Fruit fly (Drosophila melanogaster) whole organism, prepupa: Measurements from ENCODE around the gene Adss.

Experiments
- CG11294 ChIP-seq: fragments of 200-800 bp; sonication (Bioruptor generic); IDR thresholded peaks from 2 replicates; pipeline ENCODE4 v1.3.6; 2022; ENCODE audit warnings: missing biosample characterization, missing genetic modification characterization
- CG11762 ChIP-seq: fragments of 200-800 bp; sonication (Bioruptor generic); optimal IDR thresholded peaks from 3 replicates; lab custom pipeline; 2016; ENCODE audit warnings: missing biosample characterization, missing genetic modification characterization; ENCODE audit not compliant: insufficient read depth
- CG11902 ChIP-seq: fragments of 200-800 bp; sonication (Bioruptor generic); optimal IDR thresholded peaks from 3 replicates; lab custom pipeline; 2016; ENCODE audit warnings: missing biosample characterization, missing genetic modification characterization
- CG16779 ChIP-seq: fragments of 200-800 bp; sonication (Bioruptor generic); optimal IDR thresholded peaks from 3 replicates; lab custom pipeline; 2017; ENCODE audit warnings: missing biosample characterization, mild to moderate bottlenecking, missing genetic modification characterization
- CG3032 ChIP-seq: fragments of 200-800 bp; optimal IDR thresholded peaks from 2 replicates; lab custom pipeline; 2019; ENCODE audit warnings: missing biosample characterization, mild to moderate bottlenecking, missing genetic modification characterization, moderate library complexity
- CG34406 ChIP-seq: fragments of 200-800 bp; sonication (Bioruptor generic); optimal IDR thresholded peaks from 3 replicates; lab custom pipeline; 2016; ENCODE audit warnings: missing biosample characterization, missing genetic modification characterization
- CG6276 ChIP-seq: fragments of 200-800 bp; sonication (Bioruptor generic); optimal IDR thresholded peaks from 2 replicates; lab custom pipeline; 2017; ENCODE audit warnings: missing biosample characterization, mild to moderate bottlenecking, missing genetic modification characterization
- CG6792 ChIP-seq: fragments of 200-800 bp; sonication (Bioruptor generic); optimal IDR thresholded peaks from 3 replicates; lab custom pipeline; 2016; ENCODE audit warnings: missing biosample characterization, missing genetic modification characterization
- CG6854 ChIP-seq: fragments of 200-800 bp; sonication (Bioruptor generic); optimal IDR thresholded peaks from 2 replicates; lab custom pipeline; 2017; ENCODE audit warnings: missing biosample characterization, mild to moderate bottlenecking, missing genetic modification characterization
- CG8119 ChIP-seq: fragments of 200-800 bp; sonication (Bioruptor generic); IDR thresholded peaks from 3 replicates; pipeline ENCODE4 v1.3.6; 2022; ENCODE audit warnings: missing biosample characterization, missing genetic modification characterization
- CG8319 ChIP-seq: fragments of 200-800 bp; sonication (Bioruptor generic); optimal IDR thresholded peaks from 3 replicates; lab custom pipeline; 2016; ENCODE audit warnings: missing biosample characterization, missing genetic modification characterization
- CG8632 ChIP-seq: fragments of 200-800 bp; sonication (Bioruptor generic); optimal IDR thresholded peaks from 3 replicates; lab custom pipeline; 2016; ENCODE audit warnings: missing biosample characterization, missing genetic modification characterization
- Eip78C ChIP-seq: fragments of 200-800 bp; sonication (Bioruptor generic); peaks from one replicate; lab custom pipeline; 2016; ENCODE audit warnings: missing biosample characterization, missing genetic modification characterization
- Eip93F ChIP-seq: fragments of 200-800 bp; sonication (Bioruptor generic); optimal IDR thresholded peaks from 2 replicates; lab custom pipeline; 2016; ENCODE audit warnings: missing biosample characterization, mild to moderate bottlenecking, missing genetic modification characterization
- Lpt ChIP-seq: fragments of 200-800 bp; sonication (Bioruptor generic); optimal IDR thresholded peaks from 3 replicates; lab custom pipeline; 2016; ENCODE audit warnings: missing biosample characterization, missing genetic modification characterization
- OdsH ChIP-seq: fragments of 200-800 bp; sonication (Bioruptor generic); optimal IDR thresholded peaks from 3 replicates; lab custom pipeline; 2016; ENCODE audit warnings: missing biosample characterization, missing genetic modification characterization
- Smox ChIP-seq: fragments of 200-800 bp; sonication (Bioruptor generic); optimal IDR thresholded peaks from 3 replicates; lab custom pipeline; 2016; ENCODE audit warnings: missing biosample characterization, missing genetic modification characterization
- achi ChIP-seq: fragments of 200-800 bp; sonication (Bioruptor generic); optimal IDR thresholded peaks from 3 replicates; lab custom pipeline; 2016; ENCODE audit warnings: missing biosample characterization, missing genetic modification characterization
- acj6 ChIP-seq: fragments of 200-800 bp; sonication (Bioruptor generic); optimal IDR thresholded peaks from 3 replicates; lab custom pipeline; 2016; ENCODE audit warnings: missing biosample characterization, missing genetic modification characterization
- dac ChIP-seq: fragments of 200-800 bp; sonication (Bioruptor generic); optimal IDR thresholded peaks from 2 replicates; lab custom pipeline; 2017; ENCODE audit warnings: missing biosample characterization, mild to moderate bottlenecking, missing genetic modification characterization
- eg ChIP-seq: fragments of 200-800 bp; sonication (Bioruptor generic); IDR thresholded peaks from 3 replicates; pipeline ENCODE4 v1.3.6; 2022; ENCODE audit warnings: missing biosample characterization, missing genetic modification characterization
- esn ChIP-seq: fragments of 200-800 bp; sonication (Bioruptor generic); optimal IDR thresholded peaks from 2 replicates; lab custom pipeline; 2016; ENCODE audit warnings: missing biosample characterization, mild to moderate bottlenecking, missing genetic modification characterization, moderate library complexity
- fd85E ChIP-seq: fragments of 200-800 bp; sonication (Bioruptor generic); optimal IDR thresholded peaks from 3 replicates; lab custom pipeline; 2016; ENCODE audit warnings: missing biosample characterization, missing genetic modification characterization
- fkh ChIP-seq: fragments of 200-800 bp; sonication (Bioruptor generic); optimal IDR thresholded peaks from 3 replicates; lab custom pipeline; 2017; ENCODE audit warnings: missing biosample characterization, mild to moderate bottlenecking, missing genetic modification characterization, moderate library complexity
- net ChIP-seq: fragments of 200-800 bp; sonication (Bioruptor generic); optimal IDR thresholded peaks from 3 replicates; lab custom pipeline; 2016; ENCODE audit warnings: missing biosample characterization, missing genetic modification characterization
- spab ChIP-seq: fragments of 200-800 bp; sonication (Bioruptor generic); optimal IDR thresholded peaks from 2 replicates; lab custom pipeline; 2017; ENCODE audit warnings: missing biosample characterization, mild to moderate bottlenecking, missing genetic modification characterization, missing genetic modification reagents
- svp ChIP-seq: fragments of 200-800 bp; sonication (Bioruptor generic); peaks from one replicate; lab custom pipeline; 2016; ENCODE audit warnings: missing biosample characterization, missing genetic modification characterization
- topi ChIP-seq: fragments of 200-800 bp; sonication (Bioruptor generic); optimal IDR thresholded peaks from 3 replicates; lab custom pipeline; 2016; ENCODE audit warnings: missing biosample characterization, missing genetic modification characterization
- vri ChIP-seq: fragments of 200-800 bp; sonication (Bioruptor generic); optimal IDR thresholded peaks from 3 replicates; lab custom pipeline; 2016; ENCODE audit warnings: missing biosample characterization, mild to moderate bottlenecking, missing genetic modification characterization

Gene Adss

DNA sequence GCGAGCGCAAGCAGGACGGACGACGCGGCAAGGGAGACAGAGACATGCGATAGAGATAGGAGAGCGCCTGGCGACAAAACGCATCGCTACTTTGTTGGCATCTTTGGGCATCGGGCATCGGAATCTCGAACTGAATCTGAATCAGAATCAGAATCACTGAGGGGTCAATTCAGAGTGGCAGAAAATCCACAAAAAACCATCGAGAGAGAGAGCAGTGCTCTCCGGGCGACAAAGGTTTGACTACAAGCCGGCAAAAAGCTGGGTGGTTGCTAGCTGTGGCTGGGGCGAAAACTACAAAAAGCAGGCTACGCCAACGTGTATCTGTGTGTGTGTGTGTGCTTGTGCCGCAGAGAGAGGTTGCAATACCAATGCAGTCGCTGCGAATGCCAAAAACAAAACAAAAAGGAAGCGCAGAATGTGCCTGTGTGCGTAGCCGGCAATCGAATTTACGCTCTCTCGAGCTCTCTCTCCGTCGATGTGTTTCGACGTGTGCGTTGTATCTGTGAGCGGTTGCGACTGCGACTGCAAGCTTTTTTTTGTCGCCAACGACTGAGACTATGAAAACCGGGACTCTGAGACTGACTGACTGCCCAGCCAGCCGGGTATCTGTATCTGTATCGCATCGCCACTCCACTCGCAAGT, 52.0 kb downstream of the Adss start (continued):
- TF ChIP-seq eg (peak; percentile 98), fkh (no peak), Eip93F (GFP tag; lab: Kevin White, UChicago) (peak; percentile 97), achi (GFP tag; lab: Kevin White, UChicago) (peak; percentile 62), dac (GFP tag; lab: Kevin White, UChicago) (peak; percentile 79), CG3032 (tag; lab: Kevin White, UChicago) (peak; percentile 87), net (peak; percentile 89), CG11762 (GFP tag; lab: Kevin White, UChicago) (peak; percentile 88), esn (GFP tag; lab: Kevin White, UChicago) (peak; percentile 69), svp (GFP tag; lab: Kevin White, UChicago) (peak; percentile 94), CG34406 (peak; percentile 83), OdsH (peak; percentile 71), CG6276 (peak; percentile 96), acj6 (peak; percentile 16), CG11902 (GFP tag; lab: Kevin White, UChicago) (no peak), CG6792 (GFP tag; lab: Kevin White, UChicago) (peak; percentile 80), Lpt (GFP tag; lab: Kevin White, UChicago) (peak; percentile 90), CG8119 (GFP tag; lab: Robert Waterston, UW) (peak; percentile 98), fd85E (GFP tag; lab: Kevin White, UChicago) (peak; percentile 98), CG16779 (tag; lab: Kevin White, UChicago) (peak; percentile 97), CG11294 (GFP tag; lab: Robert Waterston, UW) (peak; percentile 89), topi (GFP tag; lab: Kevin White, UChicago) (peak; percentile 82), CG8632 (peak; percentile 89), CG6854 (GFP tag; lab: Kevin White, UChicago) (peak; percentile 97), Smox (GFP tag; lab: Kevin White, UChicago) (peak; percentile 54), Eip78C (peak; percentile 94), vri (GFP tag; lab: Kevin White, UChicago) (peak; percentile 93), CG8319 (GFP tag; lab: Kevin White, UChicago) (peak; percentile 77), spab (GFP tag; lab: Kevin White, UChicago) (peak; percentile 93)
- TF ChIP-seq, all 60 proteins: peak for 53
